Fruit fly (Drosophila melanogaster) whole organism, embryonic: Measurements from ENCODE around the gene mtTFB2.

Experiments
- Adf1 ChIP-seq: fragments of 200-800 bp; sonication (Bioruptor generic); IDR thresholded peaks from 2 replicates; pipeline ENCODE4 v1.3.6; 2022; ENCODE audit warnings: missing biosample characterization, missing genetic modification characterization
- Awh ChIP-seq: fragments of 200-800 bp; sonication (Bioruptor generic); IDR thresholded peaks from 2 replicates; pipeline ENCODE4, ENCODE4 v1.3.6; 2022; ENCODE audit warnings: missing biosample characterization, missing genetic modification characterization
- CG10959 ChIP-seq: fragments of 200-800 bp; sonication (Bioruptor generic); IDR thresholded peaks from 2 replicates; pipeline ENCODE4 v1.3.6; 2022; ENCODE audit warnings: missing biosample characterization, missing genetic modification characterization
- CG12219 ChIP-seq: fragments of 200-800 bp; sonication (Bioruptor generic); optimal IDR thresholded peaks from 3 replicates; lab custom pipeline; 2018; ENCODE audit warnings: missing biosample characterization, mild to moderate bottlenecking, missing genetic modification characterization
- CG17385 ChIP-seq: fragments of 200-800 bp; sonication (Bioruptor generic); optimal IDR thresholded peaks from 3 replicates; lab custom pipeline; 2018; ENCODE audit warnings: missing biosample characterization, mild to moderate bottlenecking, missing genetic modification characterization
- CG18011 ChIP-seq: fragments of 200-800 bp; sonication (Bioruptor generic); optimal IDR thresholded peaks from 2 replicates; lab custom pipeline; 2017; ENCODE audit warnings: missing biosample characterization, missing genetic modification characterization, mild to moderate bottlenecking, moderate library complexity, missing genotype
- CG18476 ChIP-seq: fragments of 200-800 bp; sonication (Bioruptor generic); optimal IDR thresholded peaks from 2 replicates; lab custom pipeline; 2016; ENCODE audit warnings: missing biosample characterization, mild to moderate bottlenecking, missing genetic modification characterization
- CG30431 ChIP-seq: fragments of 200-800 bp; sonication (Bioruptor generic); optimal IDR thresholded peaks from 2 replicates; lab custom pipeline; 2017; ENCODE audit warnings: missing biosample characterization, missing genetic modification characterization
- CG34376 ChIP-seq: fragments of 200-800 bp; sonication (Bioruptor generic); optimal IDR thresholded peaks from 2 replicates; lab custom pipeline; 2018; ENCODE audit warnings: missing biosample characterization, mild to moderate bottlenecking, missing genetic modification characterization
- CG43689 ChIP-seq: fragments of 200-800 bp; sonication (Bioruptor generic); IDR thresholded peaks from 2 replicates; pipeline ENCODE4 v1.3.6; 2022; ENCODE audit warnings: missing biosample characterization, missing genetic modification characterization
- CG4404 ChIP-seq: fragments of 200-800 bp; sonication (Bioruptor generic); IDR thresholded peaks from 2 replicates; pipeline ENCODE4 v1.3.6; 2022; ENCODE audit warnings: missing biosample characterization, missing genetic modification characterization
- CG8281 ChIP-seq: fragments of 200-800 bp; sonication (Bioruptor generic); optimal IDR thresholded peaks from 2 replicates; lab custom pipeline; 2018; ENCODE audit warnings: missing biosample characterization, mild to moderate bottlenecking, missing genetic modification characterization, moderate library complexity
- Dip2 ChIP-seq: fragments of 200-800 bp; sonication (Bioruptor generic); IDR thresholded peaks from 2 replicates; pipeline ENCODE4 v1.3.6; 2022; ENCODE audit warnings: missing biosample characterization, missing genetic modification characterization
- Dref ChIP-seq: fragments of 200-800 bp; sonication (Bioruptor generic); IDR thresholded peaks from 2 replicates; pipeline ENCODE4 v1.3.6; 2022; ENCODE audit warnings: missing biosample characterization, missing genetic modification characterization
- Gug ChIP-seq: fragments of 200-800 bp; sonication (Bioruptor generic); IDR thresholded peaks from 4 replicates; pipeline ENCODE4 v1.3.6; 2022; ENCODE audit warnings: missing biosample characterization, missing genetic modification characterization
- HmgD ChIP-seq: fragments of 200-800 bp; sonication (Bioruptor generic); optimal IDR thresholded peaks from 3 replicates; lab custom pipeline; 2016; ENCODE audit warnings: missing biosample characterization, missing genetic modification characterization
- Hsf ChIP-seq: fragments of 200-800 bp; sonication (Bioruptor generic); optimal IDR thresholded peaks from 3 replicates; lab custom pipeline; 2016; ENCODE audit warnings: missing biosample characterization, missing genetic modification characterization
- Pdp1 ChIP-seq, 2 experiments: fragments of 200-800 bp; sonication (Bioruptor generic); optimal IDR thresholded peaks; 3 replicates each; lab custom pipeline; 2016; ENCODE audit warnings: missing biosample characterization in 2 of 2, missing genetic modification characterization in 2 of 2, mild to moderate bottlenecking in 1 of 2, moderate library complexity in 1 of 2
- Xbp1 ChIP-seq: fragments of 200-800 bp; sonication (Bioruptor generic); optimal IDR thresholded peaks from 3 replicates; lab custom pipeline; 2016; ENCODE audit warnings: missing biosample characterization, mild to moderate bottlenecking, missing genetic modification characterization
- ab ChIP-seq: fragments of 200-800 bp; sonication (Bioruptor generic); optimal IDR thresholded peaks from 2 replicates; lab custom pipeline; 2016; ENCODE audit warnings: missing biosample characterization, missing genetic modification characterization
- amos ChIP-seq: fragments of 200-800 bp; sonication (Bioruptor generic); IDR thresholded peaks from 2 replicates; pipeline ENCODE4 v1.3.6; 2022; ENCODE audit warnings: missing biosample characterization, missing genetic modification characterization; ENCODE audit not compliant: partially characterized antibody
- corto ChIP-seq: fragments of 200-800 bp; sonication (Bioruptor generic); optimal IDR thresholded peaks from 2 replicates; lab custom pipeline; 2016; ENCODE audit warnings: missing biosample characterization, mild to moderate bottlenecking, missing genetic modification characterization, moderate library complexity
- crc ChIP-seq: fragments of 200-800 bp; sonication (Bioruptor generic); optimal IDR thresholded peaks from 2 replicates; lab custom pipeline; 2016; ENCODE audit warnings: missing biosample characterization, missing genetic modification characterization
- crp ChIP-seq, 2 experiments: fragments of 200-800 bp; sonication (Bioruptor generic); optimal IDR thresholded peaks; 2 replicates in 1 of 2; 3 replicates in 1 of 2; lab custom pipeline; 2017; ENCODE audit warnings: missing biosample characterization in 2 of 2, missing genetic modification characterization in 2 of 2, mild to moderate bottlenecking in 1 of 2, moderate library complexity in 1 of 2
- eve ChIP-seq, 2 experiments: fragments of >200 bp; optimal IDR thresholded peaks; 2 replicates each; lab custom pipeline; 2017; ENCODE audit warnings: missing biosample characterization in 2 of 2, missing genetic modification characterization in 2 of 2
- exex ChIP-seq: fragments of 200-800 bp; sonication (Bioruptor generic); optimal IDR thresholded peaks from 4 replicates; lab custom pipeline; 2018; ENCODE audit warnings: missing biosample characterization, mild to moderate bottlenecking, missing genetic modification characterization, moderate library complexity
- grn ChIP-seq: fragments of 200-800 bp; sonication (Bioruptor generic); optimal IDR thresholded peaks from 3 replicates; lab custom pipeline; 2017; ENCODE audit warnings: missing biosample characterization, missing genetic modification characterization
- hkb ChIP-seq, 2 experiments: fragments of 200-800 bp in 1 of 2; fragments of >200 bp in 1 of 2; sonication (Bioruptor generic) in 1 of 2; IDR thresholded peaks in 1 of 2; optimal IDR thresholded peaks in 1 of 2; 2 replicates each; pipeline versions ENCODE4 v1.3.6 to Lab custom; 2017 to 2022; ENCODE audit warnings: missing biosample characterization in 1 of 2, missing genetic modification characterization in 1 of 2
- kay ChIP-seq: fragments of 200-800 bp; sonication (Bioruptor generic); optimal IDR thresholded peaks from 2 replicates; lab custom pipeline; 2016; ENCODE audit warnings: missing biosample characterization, missing genetic modification characterization
- mirr ChIP-seq: fragments of 200-800 bp; sonication (Bioruptor generic); optimal IDR thresholded peaks from 3 replicates; lab custom pipeline; 2018; ENCODE audit warnings: missing biosample characterization, mild to moderate bottlenecking, missing genetic modification characterization
- pros ChIP-seq: fragments of 200-800 bp; sonication (Bioruptor generic); optimal IDR thresholded peaks from 3 replicates; lab custom pipeline; 2019; ENCODE audit warnings: missing biosample characterization, mild to moderate bottlenecking, missing genetic modification characterization, moderate library complexity
- wdn ChIP-seq: fragments of 200-800 bp; sonication (Bioruptor generic); IDR thresholded peaks from 2 replicates; pipeline ENCODE4 v1.3.6; 2022; ENCODE audit warnings: missing biosample characterization, missing genetic modification characterization

Gene mtTFB2

dm6 chr3R:10056647-10057046 is 11.3 kb downstream of the mtTFB2 start:
- TF ChIP-seq CG10959 (0 out of 2 replicates have a peak, but pooled peaks have one; percentile 8), hkb (optimal IDR thresholded peaks at IDR 0.05; lab: Kevin White, UChicago) (peak; percentile 65), hkb (GFP tag; IDR thresholded peaks at IDR 0.05; lab: Robert Waterston, UW) (no peak), pros (GFP tag; lab: Kevin White, UChicago) (peak; percentile 56), Gug (GFP tag; lab: Robert Waterston, UW) (no peak), Dip2 (no peak), CG18476 (peak; percentile 86), corto (no peak), Awh (GFP tag; lab: Robert Waterston, UW) (no peak)

- TF ChIP-seq CG34376 (GFP tag; lab: Kevin White, UChicago) (peak; percentile 75), grn (GFP tag; lab: Kevin White, UChicago) (peak; percentile 68), crc (no peak), exex (peak; percentile 96), CG8281 (tag; lab: Kevin White, UChicago) (peak; percentile 47)
Measured at dm6 chr3R:10059358-10059757, 14.0 kb downstream of the mtTFB2 start.

- no peak for TF ChIP-seq CG18011
- TF ChIP-seq Xbp1 (GFP tag; lab: Kevin White, UChicago) = no peak
- no peak for TF ChIP-seq crp (GFP tag; optimal IDR thresholded peaks at IDR 0.05; lab: Kevin White, UChicago)
- TF ChIP-seq HmgD (GFP tag; lab: Kevin White, UChicago) = no peak
- TF ChIP-seq ab = no peak
- TF ChIP-seq wdn = no peak
- TF ChIP-seq CG12219 (GFP tag; lab: Kevin White, UChicago) = no peak
- no peak for TF ChIP-seq eve (GFP tag; optimal IDR thresholded peaks at IDR 0.05; lab: Kevin White, UChicago)
- TF ChIP-seq corto = no peak
- no peak for TF ChIP-seq amos (GFP tag; lab: Robert Waterston, UW)
- no peak for TF ChIP-seq CG17385 (GFP tag; lab: Kevin White, UChicago)
- no peak for TF ChIP-seq CG43689
- TF ChIP-seq, all 482 proteins: peak for 0
Measured at dm6 chr3R:10059952-10060351, 14.6 kb downstream of the mtTFB2 start, which contains the start of gene Npc2c. Gene Npc2c (plus strand): TSS chr3R:10060252.

dm6 chr3R:10062324-10062723 is 16.9 kb downstream of the mtTFB2 start, which contains the start of gene CG33630:
Gene CG33630 (plus strand): TSS chr3R:10062624.
- TF ChIP-seq Adf1 (GFP tag; lab: Robert Waterston, UW) (no peak), Pdp1 (GFP tag; optimal IDR thresholded peaks at IDR 0.05; lab: Kevin White, UChicago) (peak in 1 of 2 experiments; percentile 63)

- no peak for TF ChIP-seq mirr
- TF ChIP-seq Dref (GFP tag; lab: Robert Waterston, UW) = no peak
- no peak for TF ChIP-seq Hsf
Measured at dm6 chr3R:10063707-10064106, 18.3 kb downstream of the mtTFB2 start, which contains the start of gene CG33631. Gene CG33631 (plus strand): TSS chr3R:10064007.

- no peak for TF ChIP-seq kay (GFP tag; lab: Kevin White, UChicago)
- TF ChIP-seq CG30431 (GFP tag; lab: Kevin White, UChicago) = no peak
- TF ChIP-seq CG4404 (GFP tag; lab: Robert Waterston, UW) = no peak
Measured at dm6 chr3R:10066470-10066869, 21.1 kb downstream of the mtTFB2 start, which contains the start of gene CG33783. Gene CG33783 (plus strand): TSS chr3R:10066770.
